Worm (Caenorhabditis elegans) whole organism, L3 larva: ENCODE data around the gene F45E12.5.

Source experiments
- R02D3.7 ChIP-seq: fragments of 150-350 bp; optimal IDR thresholded peaks from 2 replicates; lab custom pipeline; 2014; ENCODE audit warnings: missing biosample characterization, missing genetic modification characterization
- ZK546.5 ChIP-seq: sonication (generic microtip); optimal IDR thresholded peaks from 2 replicates; lab custom pipeline; 2017; ENCODE audit warnings: missing biosample characterization, missing genetic modification characterization
- aly-2 ChIP-seq: fragments of 150-350 bp; optimal IDR thresholded peaks from 2 replicates; lab custom pipeline; 2014; ENCODE audit warnings: missing biosample characterization, missing genetic modification characterization
- ama-1 ChIP-seq: fragments of 150-350 bp; optimal IDR thresholded peaks from 2 replicates; lab custom pipeline; 2018
- ceh-16 ChIP-seq: sonication (generic microtip); optimal IDR thresholded peaks from 2 replicates; lab custom pipeline; 2017; ENCODE audit warnings: missing biosample characterization, missing genetic modification characterization
- ceh-28 ChIP-seq: fragments of 150-350 bp; optimal IDR thresholded peaks from 2 replicates; lab custom pipeline; 2014; ENCODE audit warnings: missing biosample characterization, missing genetic modification reagents, missing genetic modification characterization
- ceh-82 ChIP-seq: fragments of 150-350 bp; optimal IDR thresholded peaks from 2 replicates; lab custom pipeline; 2014; ENCODE audit warnings: missing biosample characterization, missing genetic modification characterization
- ceh-9 ChIP-seq: sonication (generic microtip); optimal IDR thresholded peaks from 2 replicates; lab custom pipeline; 2018; ENCODE audit warnings: missing biosample characterization, missing genetic modification characterization
- egl-27 ChIP-seq: sonication (generic microtip); optimal IDR thresholded peaks from 4 replicates; lab custom pipeline; 2017; ENCODE audit warnings: missing biosample characterization, missing genetic modification reagents, missing genetic modification characterization
- egl-5 ChIP-seq: fragments of 150-350 bp; optimal IDR thresholded peaks from 2 replicates; lab custom pipeline; 2017; ENCODE audit warnings: missing biosample characterization, missing genetic modification reagents, missing genetic modification characterization, inconsistent platforms
- elt-2 ChIP-seq: sonication (generic microtip); optimal IDR thresholded peaks from 2 replicates; lab custom pipeline; 2016; ENCODE audit warnings: missing genetic modification reagents, mild to moderate bottlenecking, missing genetic modification characterization, missing compliant biosample characterization
- elt-3 ChIP-seq, 3 experiments: fragments of 150-350 bp in 1 of 3; sonication (generic microtip) in 2 of 3; optimal IDR thresholded peaks; 2 replicates in 2 of 3; 4 replicates in 1 of 3; lab custom pipeline; 2014 to 2017; ENCODE audit warnings: missing biosample characterization in 3 of 3, missing genetic modification characterization in 3 of 3
- eor-1 ChIP-seq, 2 experiments: fragments of 150-350 bp; optimal IDR thresholded peaks; 2 replicates each; lab custom pipeline; 2014 to 2018; ENCODE audit warnings: missing biosample characterization in 2 of 2, missing genetic modification characterization in 2 of 2
- fkh-10 ChIP-seq: sonication (generic microtip); optimal IDR thresholded peaks from 2 replicates; lab custom pipeline; 2017; ENCODE audit warnings: missing biosample characterization, missing genetic modification reagents, missing genetic modification characterization
- fkh-2 ChIP-seq: fragments of 150-350 bp; optimal IDR thresholded peaks from 2 replicates; lab custom pipeline; 2014; ENCODE audit warnings: missing biosample characterization, missing genetic modification reagents, missing genetic modification characterization
- hmg-11 ChIP-seq: sonication (generic microtip); optimal IDR thresholded peaks from 2 replicates; lab custom pipeline; 2016; ENCODE audit warnings: missing genetic modification characterization, missing compliant biosample characterization
- jun-1 ChIP-seq: fragments of 150-350 bp; optimal IDR thresholded peaks from 2 replicates; lab custom pipeline; 2014; ENCODE audit warnings: missing biosample characterization, missing genetic modification reagents, missing genetic modification characterization
- lin-15B ChIP-seq: fragments of 150-350 bp; optimal IDR thresholded peaks from 2 replicates; lab custom pipeline; 2014; ENCODE audit warnings: missing biosample characterization, missing genetic modification characterization
- lin-39 ChIP-seq: fragments of 150-350 bp; optimal IDR thresholded peaks from 2 replicates; lab custom pipeline; 2018; ENCODE audit warnings: missing biosample characterization, missing genetic modification reagents, missing genetic modification characterization
- lsy-12 ChIP-seq: sonication (generic microtip); optimal IDR thresholded peaks from 2 replicates; lab custom pipeline; 2016; ENCODE audit warnings: mild to moderate bottlenecking, missing genetic modification characterization, missing compliant biosample characterization
- mdl-1 ChIP-seq: fragments of 150-350 bp; optimal IDR thresholded peaks from 2 replicates; lab custom pipeline; 2014; ENCODE audit warnings: missing biosample characterization, missing genetic modification characterization
- nfya-1 ChIP-seq: sonication (generic microtip); optimal IDR thresholded peaks from 2 replicates; lab custom pipeline; 2017; ENCODE audit warnings: missing genetic modification characterization, mild to moderate bottlenecking, missing compliant biosample characterization, antibody characterized with exemption, moderate library complexity; ENCODE audit not compliant: insufficient read depth
- nhr-11 ChIP-seq: fragments of 150-350 bp; optimal IDR thresholded peaks from 2 replicates; lab custom pipeline; 2014; ENCODE audit warnings: missing biosample characterization, missing genetic modification characterization
- nhr-12 ChIP-seq: fragments of 150-350 bp; optimal IDR thresholded peaks from 2 replicates; lab custom pipeline; 2014; ENCODE audit warnings: missing biosample characterization, missing genetic modification characterization
- nhr-23 ChIP-seq: fragments of 150-350 bp; optimal IDR thresholded peaks from 2 replicates; lab custom pipeline; 2014; ENCODE audit warnings: missing biosample characterization, missing genetic modification reagents, missing genetic modification characterization
- nhr-237 ChIP-seq: fragments of 150-350 bp; optimal IDR thresholded peaks from 2 replicates; lab custom pipeline; 2014; ENCODE audit warnings: missing biosample characterization, missing genetic modification characterization
- nhr-25 ChIP-seq: sonication (generic microtip); optimal IDR thresholded peaks from 2 replicates; lab custom pipeline; 2017; ENCODE audit warnings: missing biosample characterization, missing genetic modification characterization
- nhr-28 ChIP-seq: fragments of 150-350 bp; optimal IDR thresholded peaks from 2 replicates; lab custom pipeline; 2014; ENCODE audit warnings: missing biosample characterization, missing genetic modification characterization
- nhr-43 ChIP-seq: sonication (generic microtip); optimal IDR thresholded peaks from 2 replicates; lab custom pipeline; 2016; ENCODE audit warnings: mild to moderate bottlenecking, missing genetic modification characterization, missing compliant biosample characterization; ENCODE audit not compliant: poor library complexity, severe bottlenecking
- nhr-67 ChIP-seq: fragments of 150-350 bp; optimal IDR thresholded peaks from 2 replicates; lab custom pipeline; 2014; ENCODE audit warnings: missing biosample characterization, missing genetic modification characterization
- nhr-76 ChIP-seq: fragments of 150-350 bp; sonication (generic microtip); optimal IDR thresholded peaks from 5 replicates; lab custom pipeline; 2014; ENCODE audit warnings: missing biosample characterization, missing genetic modification characterization
- nhr-77 ChIP-seq: fragments of 150-350 bp; optimal IDR thresholded peaks from 2 replicates; lab custom pipeline; 2014; ENCODE audit warnings: missing biosample characterization, missing genetic modification characterization
- pha-4 ChIP-seq: fragments of 150-350 bp; optimal IDR thresholded peaks from 2 replicates; lab custom pipeline; 2014; ENCODE audit warnings: missing biosample characterization, missing genetic modification reagents, missing genetic modification characterization
- pqm-1 ChIP-seq: fragments of 150-350 bp; optimal IDR thresholded peaks from 2 replicates; lab custom pipeline; 2017; ENCODE audit warnings: missing biosample characterization, missing genetic modification characterization, inconsistent platforms
- sea-2 ChIP-seq: fragments of 150-350 bp; sonication (generic microtip); optimal IDR thresholded peaks from 4 replicates; lab custom pipeline; 2014; ENCODE audit warnings: missing biosample characterization, missing genetic modification reagents, missing genetic modification characterization
- skn-1 ChIP-seq: fragments of 150-350 bp; optimal IDR thresholded peaks from 2 replicates; lab custom pipeline; 2014; ENCODE audit warnings: missing biosample characterization, missing genetic modification characterization
- snpc-4 ChIP-seq: fragments of 150-350 bp; optimal IDR thresholded peaks from 2 replicates; lab custom pipeline; 2014; ENCODE audit warnings: missing biosample characterization, missing genetic modification characterization
- tbx-2 ChIP-seq: sonication (generic microtip); optimal IDR thresholded peaks from 2 replicates; lab custom pipeline; 2016; ENCODE audit warnings: mild to moderate bottlenecking, missing genetic modification characterization, missing compliant biosample characterization
- unc-39 ChIP-seq: sonication (generic microtip); optimal IDR thresholded peaks from 4 replicates; lab custom pipeline; 2017; ENCODE audit warnings: missing biosample characterization, missing genetic modification characterization
- unc-62 ChIP-seq: fragments of 150-350 bp; sonication (generic microtip); optimal IDR thresholded peaks from 4 replicates; lab custom pipeline; 2014; ENCODE audit warnings: missing biosample characterization, missing genetic modification reagents, missing genetic modification characterization
- zag-1 ChIP-seq: fragments of 150-350 bp; optimal IDR thresholded peaks from 2 replicates; lab custom pipeline; 2014; ENCODE audit warnings: missing biosample characterization, missing genetic modification characterization
- ztf-11 ChIP-seq: fragments of 150-350 bp; optimal IDR thresholded peaks from 2 replicates; lab custom pipeline; 2014; ENCODE audit warnings: missing biosample characterization, missing genetic modification characterization
- ztf-4 ChIP-seq: fragments of 150-350 bp; optimal IDR thresholded peaks from 2 replicates; lab custom pipeline; 2014; ENCODE audit warnings: missing biosample characterization, missing genetic modification characterization

Gene F45E12.5

ce11 chrII:7338995-7339394, 29.1 kb upstream of the F45E12.5 start, which contains the start of gene nhr-21:
nhr-21 (plus strand) TSS chrII:7339229.
- TF ChIP-seq lin-39: no peak
- no peak for TF ChIP-seq ceh-9
- TF ChIP-seq nhr-23 (tag; lab: Kevin White, UChicago): peak; percentile 50
- no peak for TF ChIP-seq nhr-77 (tag; lab: Kevin White, UChicago)
- no peak for TF ChIP-seq nhr-237 (tag; lab: Kevin White, UChicago)
- TF ChIP-seq hmg-11 (tag; lab: Kevin White, UChicago): no peak
- peak; percentile 24 for TF ChIP-seq nhr-25 (tag; lab: Kevin White, UChicago)
- TF ChIP-seq ceh-28 (tag; lab: Kevin White, UChicago): peak; percentile 10
- TF ChIP-seq skn-1 (tag; lab: Kevin White, UChicago): no peak
- TF ChIP-seq nfya-1 (tag; lab: Kevin White, UChicago): peak; percentile 35
- no peak for TF ChIP-seq pqm-1
- TF ChIP-seq elt-3 (tag; optimal IDR thresholded peaks at IDR 0.05; lab: Kevin White, UChicago): peak in 1 of 3 experiments; percentile 56
- no peak for TF ChIP-seq unc-62
- peak; percentile 52 for TF ChIP-seq ama-1 (lab: Kevin White, UChicago)

ce11 chrII:7337469-7337893, 27.6 kb upstream of the F45E12.5 start:
- TF ChIP-seq R02D3.7 (tag; lab: Kevin White, UChicago) (peak; percentile 10), ztf-11 (tag; lab: Kevin White, UChicago) (no peak), nfya-1 (tag; lab: Kevin White, UChicago) (peak; percentile 72), elt-2 (tag; lab: Kevin White, UChicago) (peak; percentile 94), hmg-11 (tag; lab: Kevin White, UChicago) (peak; percentile 61), nhr-23 (tag; lab: Kevin White, UChicago) (peak; percentile 92), mdl-1 (tag; lab: Kevin White, UChicago) (peak; percentile 63), lin-39 (peak; percentile 67), nhr-25 (tag; lab: Kevin White, UChicago) (peak; percentile 90), snpc-4 (tag; lab: Kevin White, UChicago) (peak; percentile 37), jun-1 (tag; lab: Kevin White, UChicago) (peak; percentile 83), ztf-4 (tag; lab: Kevin White, UChicago) (peak; percentile 53), nhr-12 (tag; lab: Kevin White, UChicago) (no peak), pqm-1 (peak; percentile 95), ceh-28 (tag; lab: Kevin White, UChicago) (peak; percentile 67), egl-27 (tag; lab: Kevin White, UChicago) (no peak), lsy-12 (tag; lab: Kevin White, UChicago) (peak; percentile 66), tbx-2 (tag; lab: Kevin White, UChicago) (peak; percentile 75), lin-15B (tag; lab: Kevin White, UChicago) (peak; percentile 2), unc-62 (no peak), ama-1 (lab: Kevin White, UChicago) (peak; percentile 17), elt-3 (tag; optimal IDR thresholded peaks at IDR 0.05; lab: Kevin White, UChicago) (peak in 2 of 3 experiments; percentile 34 to 69), nhr-43 (tag; lab: Kevin White, UChicago) (peak; percentile 99), pha-4 (tag; lab: Kevin White, UChicago) (peak; percentile 91), ceh-9 (no peak)

- TF ChIP-seq pqm-1: no peak
- no peak for TF ChIP-seq tbx-2 (tag; lab: Kevin White, UChicago)
- no peak for TF ChIP-seq ztf-4 (tag; lab: Kevin White, UChicago)
- no peak for TF ChIP-seq nhr-11 (tag; lab: Kevin White, UChicago)
- TF ChIP-seq ceh-9: no peak
- TF ChIP-seq nhr-76 (tag; lab: Kevin White, UChicago): no peak
- TF ChIP-seq eor-1 (tag; optimal IDR thresholded peaks at IDR 0.05; lab: Kevin White, UChicago): no peak
- TF ChIP-seq nhr-43 (tag; lab: Kevin White, UChicago): no peak
These were observed 21.3 kb upstream of the F45E12.5 start, which contains the start of gene npax-1 for ce11 chrII:7331224-7331623. npax-1 (minus strand) TSS chrII:7331324.

- TF ChIP-seq ceh-28 (tag; lab: Kevin White, UChicago) (no peak), ceh-16 (tag; lab: Kevin White, UChicago) (no peak), nhr-12 (tag; lab: Kevin White, UChicago) (no peak), eor-1 (tag; optimal IDR thresholded peaks at IDR 0.05; lab: Kevin White, UChicago) (no peak), nhr-67 (no peak), unc-39 (tag; lab: Kevin White, UChicago) (no peak), fkh-10 (GFP tag; lab: Kevin White, UChicago) (peak; percentile 72), jun-1 (tag; lab: Kevin White, UChicago) (no peak), nhr-28 (no peak), ZK546.5 (tag; lab: Kevin White, UChicago) (no peak), lin-15B (tag; lab: Kevin White, UChicago) (peak; percentile 21), egl-27 (tag; lab: Kevin White, UChicago) (no peak), ama-1 (lab: Kevin White, UChicago) (no peak), fkh-2 (tag; lab: Kevin White, UChicago) (no peak), tbx-2 (tag; lab: Kevin White, UChicago) (peak; percentile 39), nfya-1 (tag; lab: Kevin White, UChicago) (peak; percentile 78), ceh-82 (tag; lab: Kevin White, UChicago) (no peak), hmg-11 (tag; lab: Kevin White, UChicago) (peak; percentile 30), egl-5 (tag; lab: Kevin White, UChicago) (peak; percentile 24), aly-2 (tag; lab: Kevin White, UChicago) (no peak), mdl-1 (tag; lab: Kevin White, UChicago) (peak; percentile 22), pha-4 (tag; lab: Kevin White, UChicago) (no peak), ztf-4 (tag; lab: Kevin White, UChicago) (no peak), nhr-25 (tag; lab: Kevin White, UChicago) (no peak), sea-2 (GFP tag; lab: Kevin White, UChicago) (no peak), zag-1 (tag; lab: Kevin White, UChicago) (no peak), elt-3 (tag; optimal IDR thresholded peaks at IDR 0.05; lab: Kevin White, UChicago) (no peak)
These were observed 17.1 kb upstream of the F45E12.5 start for ce11 chrII:7326997-7327396.
